Worm (Caenorhabditis elegans): Measurements from ENCODE around the gene T07D1.3.

Gene T07D1.3

DNA sequence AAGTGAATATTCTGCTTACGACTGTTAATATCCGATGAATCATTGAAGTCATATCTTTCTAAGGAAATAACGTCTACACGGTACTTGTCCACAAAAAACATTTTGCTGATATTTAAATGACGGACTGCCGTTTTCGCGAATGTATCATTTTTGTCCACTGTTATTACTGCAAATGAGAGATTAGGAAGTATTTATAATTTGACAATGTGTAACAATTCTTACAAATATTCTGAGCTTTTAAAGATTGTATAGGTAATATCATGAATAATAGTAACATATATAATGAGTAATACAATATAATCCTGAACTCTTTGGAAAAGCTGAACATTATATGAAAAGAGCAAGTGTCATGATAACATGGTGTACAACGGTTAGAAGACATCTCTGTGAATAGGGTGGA, 23.4 kb downstream of the T07D1.3 start, which contains the start of gene glr-7:
Gene glr-7, minus strand, starts transcription at position 101 of the 400 bp plus-strand sequence.
- TF ChIP-seq nhr-28 (tag; optimal IDR thresholded peaks at IDR 0.05) (no peak), ama-1 (optimal IDR thresholded peaks at IDR 0.05) (no peak), nhr-71 (tag; optimal IDR thresholded peaks at IDR 0.05) (no peak), xbp-1 (tag; optimal IDR thresholded peaks at IDR 0.05) (no peak), ceh-63 (GFP tag; optimal IDR thresholded peaks at IDR 0.05) (no peak), egl-13 (tag; optimal IDR thresholded peaks at IDR 0.05) (no peak), pag-3 (tag; optimal IDR thresholded peaks at IDR 0.05; ENCODE audit: borderline replicate concordance, insufficient read depth) (no peak), Y116A8C.19 (tag; optimal IDR thresholded peaks at IDR 0.05; ENCODE audit: borderline replicate concordance) (no peak), ces-1 (GFP tag; optimal IDR thresholded peaks at IDR 0.05) (no peak), vab-15 (tag; optimal IDR thresholded peaks at IDR 0.05) (no peak), unc-86 (tag; optimal IDR thresholded peaks at IDR 0.05) (no peak), skn-1 (tag; optimal IDR thresholded peaks at IDR 0.05) (no peak), irx-1 (tag; optimal IDR thresholded peaks at IDR 0.05) (no peak), ceh-8 (GFP tag; optimal IDR thresholded peaks at IDR 0.05) (no peak), efl-1 (optimal IDR thresholded peaks at IDR 0.05) (no peak), efl-1 (GFP tag; optimal IDR thresholded peaks at IDR 0.05 in 1 of 2) (no peak), lin-35 (GFP tag; optimal IDR thresholded peaks at IDR 0.05) (no peak), unc-98 (GFP tag; IDR thresholded peaks at IDR 0.05) (no peak), nhr-11 (tag; optimal IDR thresholded peaks at IDR 0.05) (no peak), aha-1 (tag; optimal IDR thresholded peaks at IDR 0.05) (no peak), fos-1 (tag; optimal IDR thresholded peaks at IDR 0.05) (no peak)

DNA sequence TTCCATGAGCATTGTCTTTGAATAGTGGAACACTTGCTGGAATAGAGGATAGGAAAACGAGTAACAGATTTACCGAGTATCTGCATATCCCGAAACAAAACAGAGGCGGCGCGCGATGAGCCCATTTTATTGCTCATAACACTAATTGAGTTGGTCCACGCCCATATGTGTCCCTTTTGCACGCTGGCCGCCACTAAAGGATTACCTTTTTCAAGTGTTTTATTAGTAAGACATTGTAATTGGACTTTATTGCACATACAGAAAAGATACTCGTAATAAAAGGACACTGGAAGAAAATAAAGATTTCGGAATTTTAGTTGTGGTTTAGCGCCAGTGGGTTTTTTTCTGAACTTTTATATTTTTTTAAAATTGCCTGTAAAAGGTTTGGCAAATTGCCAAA, 29.9 kb downstream of the T07D1.3 start, which contains the start of gene hlh-15:
Gene hlh-15, minus strand, starts transcription at position 101 of the 400 bp plus-strand sequence.
- TF ChIP-seq ceh-90 (tag; optimal IDR thresholded peaks at IDR 0.05) (no peak), snu-23 (GFP tag; optimal IDR thresholded peaks at IDR 0.05) (no peak), ztf-11 (tag; optimal IDR thresholded peaks at IDR 0.05) (no peak), fkh-8 (tag; optimal IDR thresholded peaks at IDR 0.05) (no peak), nhr-76 (tag; optimal IDR thresholded peaks at IDR 0.05) (no peak), nhr-237 (tag; optimal IDR thresholded peaks at IDR 0.05) (no peak), xbp-1 (tag; optimal IDR thresholded peaks at IDR 0.05) (no peak), nhr-85 (tag) (no peak), aly-2 (tag; optimal IDR thresholded peaks at IDR 0.05) (no peak), lin-14 (GFP tag; optimal IDR thresholded peaks at IDR 0.05) (no peak), hlh-4 (tag; optimal IDR thresholded peaks at IDR 0.05) (no peak)

DNA sequence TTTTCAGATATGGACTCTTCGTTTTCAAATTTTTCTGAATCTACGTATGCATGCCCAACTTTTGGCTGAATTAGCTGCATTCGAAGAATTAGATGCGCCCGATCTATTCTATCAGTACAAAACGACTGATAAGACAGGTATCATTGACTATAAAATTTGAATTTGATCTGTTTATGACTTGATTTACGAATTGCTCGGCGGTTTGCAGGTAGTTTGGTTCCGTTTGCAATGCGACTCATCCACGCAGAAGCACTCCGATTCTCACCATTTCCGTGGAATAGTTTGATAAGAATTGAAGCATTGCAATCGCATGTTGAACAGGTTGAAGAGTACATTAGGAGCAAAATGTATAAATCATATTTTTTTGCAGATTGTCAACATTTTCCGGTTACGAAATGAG, 32.2 kb downstream of the T07D1.3 start:
- TF ChIP-seq elt-2 (tag; optimal IDR thresholded peaks at IDR 0.05) (peak; percentile 27), lin-35 (GFP tag; optimal IDR thresholded peaks at IDR 0.05) (no peak)

DNA sequence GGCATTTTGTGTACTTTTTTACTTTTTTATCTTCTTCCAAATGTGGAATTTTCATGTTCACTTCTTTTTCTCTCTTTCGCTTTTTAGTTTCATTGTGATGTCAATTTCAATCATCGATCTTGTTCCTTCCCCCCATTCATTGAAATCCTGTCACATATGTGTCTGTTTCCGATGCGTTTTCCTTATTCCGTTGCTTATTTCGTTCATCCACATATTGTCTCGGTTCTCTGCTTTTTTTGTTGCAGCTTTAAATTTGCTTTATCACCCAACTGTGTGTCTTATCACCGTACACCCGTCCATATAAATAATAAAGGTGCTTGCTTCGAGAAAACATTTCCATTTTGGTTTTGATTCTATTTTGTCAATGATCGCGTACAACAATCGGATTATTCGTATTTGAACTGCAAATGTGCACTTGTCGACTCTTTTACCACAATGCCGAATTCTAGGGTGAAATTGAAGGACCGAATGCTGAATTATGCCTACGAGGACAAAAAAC, 33.9 kb downstream of the T07D1.3 start, which contains the start of the genes C43H6.12 and trpp-12:
Gene C43H6.12, plus strand, starts transcription at position 365 of the 499 bp plus-strand sequence.
Gene trpp-12, plus strand, starts transcription at position 449 of the 499 bp plus-strand sequence.
- TF ChIP-seq rnt-1 (tag; optimal IDR thresholded peaks at IDR 0.05) (no peak), xbp-1 (tag; optimal IDR thresholded peaks at IDR 0.05) (no peak), nhr-19 (GFP tag; conservative IDR thresholded peaks at IDR 0.05) (no peak), lir-3 (tag; optimal IDR thresholded peaks at IDR 0.05; ENCODE audit: poor library complexity) (no peak), mef-2 (tag; optimal IDR thresholded peaks at IDR 0.05) (no peak), blmp-1 (tag; optimal IDR thresholded peaks at IDR 0.05) (no peak), nhr-71 (tag; optimal IDR thresholded peaks at IDR 0.05) (no peak), nhr-237 (tag; optimal IDR thresholded peaks at IDR 0.05) (no peak), nhr-85 (tag) (no peak), C34B4.2 (tag; optimal IDR thresholded peaks at IDR 0.05) (no peak), ztf-4 (tag; optimal IDR thresholded peaks at IDR 0.05) (no peak), ets-5 (GFP tag; IDR thresholded peaks at IDR 0.05) (no peak), unc-30 (tag; optimal IDR thresholded peaks at IDR 0.05) (no peak), nhr-76 (tag; optimal IDR thresholded peaks at IDR 0.05) (no peak), pax-3 (tag; optimal IDR thresholded peaks at IDR 0.05) (no peak), pqm-1 (tag; optimal IDR thresholded peaks at IDR 0.05) (no peak), efl-1 (optimal IDR thresholded peaks at IDR 0.05) (no peak), efl-1 (GFP tag; optimal IDR thresholded peaks at IDR 0.05 in 1 of 2) (no peak), dsc-1 (tag; optimal IDR thresholded peaks at IDR 0.05) (no peak)
